Fruit fly (Drosophila melanogaster) whole organism, embryonic: ENCODE results near the gene mfas.
A peak's percentile ranks its signal among the peaks of the same experiment; 100 is the strongest.

Experiments used
- Ada2b ChIP-seq: fragments of 200-800 bp; sonication (Bioruptor generic); IDR thresholded peaks from 2 replicates; pipeline ENCODE4 v1.3.6; 2022; ENCODE audit warnings: missing biosample characterization, missing genetic modification characterization
- Atf3 ChIP-seq: fragments of 200-800 bp; sonication (Bioruptor generic); optimal IDR thresholded peaks from 3 replicates; lab custom pipeline; 2016; ENCODE audit warnings: missing biosample characterization, missing genetic modification characterization
- CG10462 ChIP-seq: fragments of 200-800 bp; sonication (Bioruptor generic); optimal IDR thresholded peaks from 2 replicates; lab custom pipeline; 2016; ENCODE audit warnings: missing biosample characterization, missing genetic modification characterization
- CG10543 ChIP-seq: fragments of 200-800 bp; sonication (Bioruptor generic); optimal IDR thresholded peaks from 3 replicates; lab custom pipeline; 2017; ENCODE audit warnings: missing biosample characterization, mild to moderate bottlenecking, missing genetic modification characterization, moderate library complexity
- CG11093 ChIP-seq: fragments of 200-800 bp; sonication (Bioruptor generic); IDR thresholded peaks from 3 replicates; pipeline ENCODE4 v1.3.6; 2022; ENCODE audit warnings: missing biosample characterization, missing genetic modification characterization
- CG14710 ChIP-seq: fragments of 200-800 bp; sonication (Bioruptor generic); optimal IDR thresholded peaks from 3 replicates; lab custom pipeline; 2019; ENCODE audit warnings: missing biosample characterization, mild to moderate bottlenecking, missing genetic modification characterization, moderate library complexity
- CG14860 ChIP-seq: fragments of 200-800 bp; sonication (Bioruptor generic); IDR thresholded peaks from 3 replicates; pipeline ENCODE4 v1.3.6; 2022; ENCODE audit warnings: missing biosample characterization, missing genetic modification characterization; ENCODE audit not compliant: partially characterized antibody
- CG15269 ChIP-seq: fragments of 200-800 bp; sonication (Bioruptor generic); optimal IDR thresholded peaks from 2 replicates; lab custom pipeline; 2018; ENCODE audit warnings: missing biosample characterization, mild to moderate bottlenecking, missing genetic modification characterization, moderate library complexity
- CG15514 ChIP-seq: fragments of 200-800 bp; sonication (Bioruptor generic); optimal IDR thresholded peaks from 3 replicates; lab custom pipeline; 2017; ENCODE audit warnings: missing biosample characterization, missing genetic modification characterization, mild to moderate bottlenecking, moderate library complexity, missing genetic modification reagents
- CG18764 ChIP-seq: fragments of 200-800 bp; sonication (Bioruptor generic); optimal IDR thresholded peaks from 3 replicates; lab custom pipeline; 2016; ENCODE audit warnings: missing biosample characterization, missing genetic modification characterization
- CG30020 ChIP-seq: fragments of 200-800 bp; optimal IDR thresholded peaks from 2 replicates; lab custom pipeline; 2019; ENCODE audit warnings: missing biosample characterization, mild to moderate bottlenecking, missing genetic modification characterization, moderate library complexity
- CG32532 ChIP-seq: fragments of 200-800 bp; sonication (Bioruptor generic); IDR thresholded peaks from 2 replicates; pipeline ENCODE4 v1.3.6; 2022; ENCODE audit warnings: missing biosample characterization, missing genetic modification characterization
- CG3838 ChIP-seq: fragments of 200-800 bp; sonication (Bioruptor generic); optimal IDR thresholded peaks from 3 replicates; lab custom pipeline; 2016; ENCODE audit warnings: missing biosample characterization, missing genetic modification characterization
- CG5245 ChIP-seq: fragments of 200-800 bp; sonication (Bioruptor generic); optimal IDR thresholded peaks from 3 replicates; lab custom pipeline; 2016; ENCODE audit warnings: missing biosample characterization, missing genetic modification characterization
- CG6813 ChIP-seq: fragments of 200-800 bp; sonication (Bioruptor generic); optimal IDR thresholded peaks from 2 replicates; lab custom pipeline; 2017; ENCODE audit warnings: missing biosample characterization, missing genetic modification characterization, mild to moderate bottlenecking, moderate library complexity, missing genetic modification reagents
- CG7357 ChIP-seq: fragments of 200-800 bp; sonication (Bioruptor generic); IDR thresholded peaks from 3 replicates; pipeline ENCODE4 v1.3.6; 2022; ENCODE audit warnings: missing biosample characterization, missing genetic modification characterization
- CG7839 ChIP-seq: fragments of 200-800 bp; sonication (Bioruptor generic); optimal IDR thresholded peaks from 3 replicates; lab custom pipeline; 2018; ENCODE audit warnings: missing biosample characterization, mild to moderate bottlenecking, missing genetic modification characterization, moderate library complexity
- CG8089 ChIP-seq: fragments of 200-800 bp; sonication (Bioruptor generic); optimal IDR thresholded peaks from 3 replicates; lab custom pipeline; 2016; ENCODE audit warnings: missing biosample characterization, missing genetic modification characterization
- CG8359 ChIP-seq: fragments of 200-800 bp; sonication (Bioruptor generic); optimal IDR thresholded peaks from 2 replicates; lab custom pipeline; 2017; ENCODE audit warnings: missing biosample characterization, mild to moderate bottlenecking, missing genetic modification characterization, borderline replicate concordance
- CTCF ChIP-seq: fragments of 200-800 bp; sonication (Bioruptor generic); optimal IDR thresholded peaks from 2 replicates; lab custom pipeline; 2017; ENCODE audit warnings: missing biosample characterization, mild to moderate bottlenecking, missing genetic modification characterization, moderate library complexity
- Dad ChIP-seq: fragments of 200-800 bp; sonication (Bioruptor generic); optimal IDR thresholded peaks from 3 replicates; lab custom pipeline; 2016; ENCODE audit warnings: missing biosample characterization, missing genetic modification characterization
- Eip74EF ChIP-seq, 2 experiments: fragments of 200-800 bp in 1 of 2; fragments of >200 bp in 1 of 2; sonication (Bioruptor generic) in 1 of 2; optimal IDR thresholded peaks; 2 replicates each; lab custom pipeline; 2017 to 2019; ENCODE audit warnings: missing biosample characterization in 2 of 2, missing genetic modification characterization in 2 of 2, mild to moderate bottlenecking in 1 of 2, moderate library complexity in 1 of 2
- Fer1 ChIP-seq: fragments of 200-800 bp; sonication (Bioruptor generic); optimal IDR thresholded peaks from 2 replicates; lab custom pipeline; 2017; ENCODE audit warnings: missing biosample characterization, mild to moderate bottlenecking, missing genetic modification characterization
- Fer3 ChIP-seq: fragments of 200-800 bp; sonication (Bioruptor generic); optimal IDR thresholded peaks from 2 replicates; lab custom pipeline; 2018; ENCODE audit warnings: missing biosample characterization, mild to moderate bottlenecking, missing genetic modification characterization, moderate library complexity
- Gug ChIP-seq: fragments of 200-800 bp; sonication (Bioruptor generic); IDR thresholded peaks from 4 replicates; pipeline ENCODE4 v1.3.6; 2022; ENCODE audit warnings: missing biosample characterization, missing genetic modification characterization
- Hr78 ChIP-seq, 2 experiments: fragments of 200-800 bp in 1 of 2; fragments of >200 bp in 1 of 2; sonication (Bioruptor generic) in 1 of 2; optimal IDR thresholded peaks; 2 replicates each; lab custom pipeline; 2017 to 2019; ENCODE audit warnings: missing biosample characterization in 2 of 2, missing genetic modification characterization in 2 of 2, mild to moderate bottlenecking in 1 of 2, moderate library complexity in 1 of 2
- Mrtf ChIP-seq: fragments of 200-800 bp; sonication (Bioruptor generic); IDR thresholded peaks from 3 replicates; pipeline ENCODE4 v1.3.6; 2022; ENCODE audit warnings: missing biosample characterization, missing genetic modification characterization
- Neu2 ChIP-seq: fragments of 200-800 bp; sonication (Bioruptor generic); optimal IDR thresholded peaks from 3 replicates; lab custom pipeline; 2016; ENCODE audit warnings: missing biosample characterization, missing genetic modification characterization, borderline replicate concordance
- Oaz ChIP-seq: fragments of 200-800 bp; sonication (Bioruptor generic); IDR thresholded peaks from 2 replicates; pipeline ENCODE4 v1.3.6; 2022; ENCODE audit warnings: missing biosample characterization, missing genetic modification characterization
- Scr ChIP-seq: fragments of 200-800 bp; sonication (Bioruptor generic); IDR thresholded peaks from 2 replicates; pipeline ENCODE4 v1.3.6; 2022; ENCODE audit warnings: missing biosample characterization, missing genetic modification characterization; ENCODE audit not compliant: partially characterized antibody
- Taf1 ChIP-seq: fragments of 200-800 bp; sonication (Bioruptor generic); IDR thresholded peaks from 2 replicates; pipeline ENCODE4 v1.3.6; 2022; ENCODE audit warnings: missing biosample characterization, missing genetic modification characterization
- Xbp1 ChIP-seq: fragments of 200-800 bp; sonication (Bioruptor generic); optimal IDR thresholded peaks from 3 replicates; lab custom pipeline; 2016; ENCODE audit warnings: missing biosample characterization, mild to moderate bottlenecking, missing genetic modification characterization
- bcd ChIP-seq: fragments of 200-800 bp; sonication (Bioruptor generic); optimal IDR thresholded peaks from 2 replicates; lab custom pipeline; 2017; ENCODE audit warnings: missing biosample characterization, mild to moderate bottlenecking, missing genetic modification characterization
- bigmax ChIP-seq: fragments of 200-800 bp; sonication (Bioruptor generic); optimal IDR thresholded peaks from 2 replicates; lab custom pipeline; 2018; ENCODE audit warnings: missing biosample characterization, mild to moderate bottlenecking, missing genetic modification characterization
- chinmo ChIP-seq: fragments of 200-800 bp; sonication (Bioruptor generic); IDR thresholded peaks from 4 replicates; pipeline ENCODE4 v1.3.6; 2022; ENCODE audit warnings: missing biosample characterization, missing genetic modification characterization; ENCODE audit not compliant: partially characterized antibody
- chn ChIP-seq: fragments of 200-800 bp; sonication (Bioruptor generic); optimal IDR thresholded peaks from 2 replicates; lab custom pipeline; 2016; ENCODE audit warnings: missing biosample characterization, missing genetic modification characterization
- danr ChIP-seq: fragments of 200-800 bp; sonication (Bioruptor generic); IDR thresholded peaks from 2 replicates; pipeline ENCODE4 v1.3.6; 2022; ENCODE audit warnings: missing biosample characterization, missing genetic modification characterization
- exex ChIP-seq: fragments of 200-800 bp; sonication (Bioruptor generic); optimal IDR thresholded peaks from 4 replicates; lab custom pipeline; 2018; ENCODE audit warnings: missing biosample characterization, mild to moderate bottlenecking, missing genetic modification characterization, moderate library complexity
- ind ChIP-seq: fragments of 200-800 bp; sonication (Bioruptor generic); optimal IDR thresholded peaks from 3 replicates; lab custom pipeline; 2016; ENCODE audit warnings: missing biosample characterization, missing genetic modification characterization
- jigr1 ChIP-seq: fragments of 200-800 bp; sonication (Bioruptor generic); IDR thresholded peaks from 3 replicates; pipeline ENCODE4 v1.3.6; 2022; ENCODE audit warnings: missing biosample characterization, missing genetic modification characterization
- kay ChIP-seq: fragments of 200-800 bp; sonication (Bioruptor generic); optimal IDR thresholded peaks from 2 replicates; lab custom pipeline; 2016; ENCODE audit warnings: missing biosample characterization, missing genetic modification characterization
- pum ChIP-seq: fragments of 200-800 bp; sonication (Bioruptor generic); optimal IDR thresholded peaks from 2 replicates; lab custom pipeline; 2016; ENCODE audit warnings: missing biosample characterization, missing genetic modification characterization
- sim ChIP-seq: fragments of 200-800 bp; sonication (Bioruptor generic); IDR thresholded peaks from 2 replicates; pipeline ENCODE4 v1.3.6; 2022; ENCODE audit warnings: missing biosample characterization, missing genetic modification characterization
- sisA ChIP-seq: fragments of 200-800 bp; sonication (Bioruptor generic); IDR thresholded peaks from 2 replicates; pipeline ENCODE4 v1.3.6; 2022; ENCODE audit warnings: missing biosample characterization, missing genetic modification characterization
- tap ChIP-seq: fragments of 200-800 bp; optimal IDR thresholded peaks from 3 replicates; lab custom pipeline; 2019; ENCODE audit warnings: missing biosample characterization, mild to moderate bottlenecking, missing genetic modification characterization, moderate library complexity
- tio ChIP-seq: fragments of 200-800 bp; sonication (Bioruptor generic); optimal IDR thresholded peaks from 2 replicates; lab custom pipeline; 2017; ENCODE audit warnings: missing biosample characterization, missing genetic modification characterization, inconsistent platforms
- toy ChIP-seq: fragments of 200-800 bp; sonication (Bioruptor generic); IDR thresholded peaks from 2 replicates; pipeline ENCODE4 v1.3.6; 2022; ENCODE audit warnings: missing biosample characterization, missing genetic modification characterization
- tup ChIP-seq: fragments of 200-800 bp; sonication (Bioruptor generic); optimal IDR thresholded peaks from 2 replicates; lab custom pipeline; 2016; ENCODE audit warnings: missing biosample characterization, mild to moderate bottlenecking, missing genetic modification characterization, moderate library complexity
- vvl ChIP-seq: fragments of 200-800 bp; sonication (Bioruptor generic); IDR thresholded peaks from 2 replicates; pipeline ENCODE4 v1.3.6; 2022; ENCODE audit warnings: missing biosample characterization, missing genetic modification characterization

Gene mfas

dm6 chr3R:12010202-12010824 is 17.2 kb upstream of the mfas start, which contains the start of the genes KLHL18 and GCC185 (continued):
- peak; percentile 92 for TF ChIP-seq CG14710 (tag; lab: Kevin White, UChicago)
- no peak for TF ChIP-seq CG6813
- TF ChIP-seq sim = no peak
- no peak for TF ChIP-seq CG8359 (GFP tag; lab: Kevin White, UChicago)
- peak; percentile 51 for TF ChIP-seq CG5245 (GFP tag; lab: Kevin White, UChicago)
- TF ChIP-seq CG11093 (GFP tag; lab: Robert Waterston, UW) = peak; percentile 66; the same call in 2 of the 3 replicates
- TF ChIP-seq Neu2 (GFP tag; lab: Kevin White, UChicago) = no peak
- TF ChIP-seq CG7357 (GFP tag; lab: Robert Waterston, UW) = 0 out of 3 replicates have a peak, but pooled peaks have one; percentile 17
- TF ChIP-seq Eip74EF (GFP tag; optimal IDR thresholded peaks at IDR 0.05; lab: Kevin White, UChicago) = no peak
- peak; percentile 76 for TF ChIP-seq CG7839 (tag; lab: Kevin White, UChicago)
- TF ChIP-seq Atf3 = peak; percentile 36
- TF ChIP-seq CG8089 = peak; percentile 23
- TF ChIP-seq Gug (GFP tag; lab: Robert Waterston, UW) = peak; percentile 58; the same call in 3 of the 4 replicates
- TF ChIP-seq CG32532 (GFP tag; lab: Robert Waterston, UW) = peak; percentile 71
- peak; percentile 82; the same call in 2 of the 3 replicates for TF ChIP-seq jigr1 (GFP tag; lab: Robert Waterston, UW)
- TF ChIP-seq tio (GFP tag; lab: Kevin White, UChicago) = no peak
- TF ChIP-seq Dad = no peak
- TF ChIP-seq Ada2b = peak; percentile 73
- TF ChIP-seq sisA (GFP tag; lab: Robert Waterston, UW) = peak; percentile 78
- peak; percentile 68 for TF ChIP-seq CG30020
- TF ChIP-seq Fer1 = no peak
- no peak for TF ChIP-seq tap
- TF ChIP-seq Oaz (GFP tag; lab: Robert Waterston, UW) = peak; percentile 38; the same call in 1 of the 2 replicates
- TF ChIP-seq CTCF (GFP tag; lab: Kevin White, UChicago) = no peak
- peak; percentile 83 for TF ChIP-seq bcd
- TF ChIP-seq exex = no peak
- TF ChIP-seq CG10462 (GFP tag; lab: Kevin White, UChicago) = peak; percentile 49
- peak; percentile 6 for TF ChIP-seq CG3838 (GFP tag; lab: Kevin White, UChicago)
- TF ChIP-seq Mrtf (GFP tag; lab: Robert Waterston, UW) = 0 out of 3 replicates have a peak, but pooled peaks have one; percentile 27
- TF ChIP-seq Taf1 (GFP tag; lab: Robert Waterston, UW) = peak; percentile 45; the same call in 1 of the 2 replicates
- peak; percentile 65 for TF ChIP-seq kay
- TF ChIP-seq chinmo (GFP tag; lab: Robert Waterston, UW) = 0 out of 4 replicates have a peak, but pooled peaks have one; percentile 44
- peak; percentile 84 for TF ChIP-seq CG14860 (GFP tag; lab: Robert Waterston, UW)
- no peak for TF ChIP-seq bigmax (GFP tag; lab: Kevin White, UChicago)
- peak; percentile 91 for TF ChIP-seq ind (GFP tag; lab: Kevin White, UChicago)
- peak; percentile 80 for TF ChIP-seq CG15514 (GFP tag; lab: Kevin White, UChicago)
- TF ChIP-seq toy (GFP tag; lab: Robert Waterston, UW) = peak; percentile 9; the same call in 1 of the 2 replicates
- TF ChIP-seq Scr (GFP tag; lab: Robert Waterston, UW) = peak; percentile 89
- TF ChIP-seq Hr78 (GFP tag; optimal IDR thresholded peaks at IDR 0.05; lab: Kevin White, UChicago) = no peak
- peak; percentile 70 for TF ChIP-seq pum
- peak; percentile 59 for TF ChIP-seq Fer3
- no peak for TF ChIP-seq tup
- TF ChIP-seq danr (GFP tag; lab: Robert Waterston, UW) = no peak
- TF ChIP-seq Xbp1 (GFP tag; lab: Kevin White, UChicago) = peak; percentile 85
- TF ChIP-seq chn = peak; percentile 58
- TF ChIP-seq CG15269 (tag; lab: Kevin White, UChicago) = no peak
- peak; percentile 73 for TF ChIP-seq vvl (GFP tag; lab: Robert Waterston, UW)
- TF ChIP-seq CG10543 (GFP tag; lab: Kevin White, UChicago) = peak; percentile 75
- peak; percentile 69 for TF ChIP-seq CG18764 (GFP tag; lab: Kevin White, UChicago)
